Fruit fly (Drosophila melanogaster) whole organism, adult: Measurements from ENCODE around the gene Mcm2.
A peak's percentile ranks its signal among the peaks of the same experiment; 100 is the strongest.

ENCODE experiments used
- CG11617 ChIP-seq: fragments of 200-800 bp; sonication (Bioruptor generic); optimal IDR thresholded peaks from 2 replicates; lab custom pipeline; 2017; ENCODE audit warnings: mild to moderate bottlenecking, missing biosample characterization, missing genetic modification reagents, missing genetic modification characterization
- CG12768 ChIP-seq: fragments of 200-800 bp; sonication (Bioruptor generic); optimal IDR thresholded peaks from 2 replicates; lab custom pipeline; 2017; ENCODE audit warnings: missing biosample characterization, missing genetic modification characterization, mild to moderate bottlenecking, moderate library complexity, missing genetic modification reagents
- CG14711 ChIP-seq: fragments of 200-800 bp; sonication (Bioruptor generic); optimal IDR thresholded peaks from 2 replicates; lab custom pipeline; 2018; ENCODE audit warnings: missing biosample characterization, mild to moderate bottlenecking, missing genetic modification characterization, moderate library complexity
- CG1620 ChIP-seq: fragments of 200-800 bp; sonication (Bioruptor generic); optimal IDR thresholded peaks from 2 replicates; lab custom pipeline; 2016; ENCODE audit warnings: missing biosample characterization, missing genetic modification characterization
- CG33017 ChIP-seq: fragments of 200-800 bp; sonication (Bioruptor generic); optimal IDR thresholded peaks from 2 replicates; lab custom pipeline; 2018; ENCODE audit warnings: missing biosample characterization, mild to moderate bottlenecking, missing genetic modification characterization, moderate library complexity
- CG5204 ChIP-seq: fragments of 200-800 bp; sonication (Bioruptor generic); optimal IDR thresholded peaks from 2 replicates; lab custom pipeline; 2016; ENCODE audit warnings: missing biosample characterization, missing genetic modification characterization
- CG7045 ChIP-seq: fragments of 200-800 bp; sonication (Bioruptor generic); optimal IDR thresholded peaks from 2 replicates; lab custom pipeline; 2017; ENCODE audit warnings: missing biosample characterization, mild to moderate bottlenecking, missing genetic modification characterization
- CG7101 ChIP-seq: fragments of 200-800 bp; sonication (Bioruptor generic); optimal IDR thresholded peaks from 2 replicates; lab custom pipeline; 2018; ENCODE audit warnings: missing biosample characterization, mild to moderate bottlenecking, missing genetic modification characterization, moderate library complexity
- Clk ChIP-seq: fragments of 200-800 bp; sonication (Bioruptor generic); optimal IDR thresholded peaks from 2 replicates; lab custom pipeline; 2017; ENCODE audit warnings: missing biosample characterization, missing genetic modification characterization
- Crg-1 ChIP-seq: fragments of 200-800 bp; sonication (Bioruptor generic); optimal IDR thresholded peaks from 2 replicates; lab custom pipeline; 2016; ENCODE audit warnings: missing biosample characterization, missing genetic modification characterization
- Hr96 ChIP-seq: fragments of 200-800 bp; sonication (Bioruptor generic); optimal IDR thresholded peaks from 2 replicates; lab custom pipeline; 2016; ENCODE audit warnings: missing biosample characterization, missing genetic modification characterization
- Mnt ChIP-seq: fragments of 200-800 bp; sonication (Bioruptor generic); optimal IDR thresholded peaks from 2 replicates; lab custom pipeline; 2016; ENCODE audit warnings: missing biosample characterization, mild to moderate bottlenecking, missing genetic modification characterization
- bab1 ChIP-seq: fragments of 200-800 bp; sonication (Bioruptor generic); optimal IDR thresholded peaks from 3 replicates; lab custom pipeline; 2019; ENCODE audit warnings: missing biosample characterization, mild to moderate bottlenecking, missing genetic modification characterization, moderate library complexity
- cic ChIP-seq: fragments of 200-800 bp; sonication (Bioruptor generic); optimal IDR thresholded peaks from 2 replicates; lab custom pipeline; 2017; ENCODE audit warnings: missing biosample characterization, mild to moderate bottlenecking, missing genetic modification characterization, moderate library complexity
- cnc ChIP-seq, 2 experiments: fragments of >200 bp; optimal IDR thresholded peaks; 2 replicates each; lab custom pipeline; 2017
- kay ChIP-seq: fragments of 200-800 bp; sonication (Bioruptor generic); peaks from one replicate; lab custom pipeline; 2016; ENCODE audit warnings: missing biosample characterization, missing genetic modification characterization, borderline replicate concordance
- ovo ChIP-seq: fragments of 200-800 bp; sonication (Bioruptor generic); optimal IDR thresholded peaks from 2 replicates; lab custom pipeline; 2016; ENCODE audit warnings: missing biosample characterization, missing genetic modification characterization
- pad ChIP-seq: fragments of 200-800 bp; sonication (Bioruptor generic); optimal IDR thresholded peaks from 3 replicates; lab custom pipeline; 2017; ENCODE audit warnings: missing biosample characterization, missing genetic modification characterization, mild to moderate bottlenecking, moderate library complexity, missing genetic modification reagents
- tj ChIP-seq: fragments of 200-800 bp; sonication (Bioruptor generic); optimal IDR thresholded peaks from 3 replicates; lab custom pipeline; 2017; ENCODE audit warnings: missing biosample characterization, mild to moderate bottlenecking, missing genetic modification characterization, moderate library complexity
- toe ChIP-seq: fragments of 200-800 bp; sonication (Bioruptor generic); optimal IDR thresholded peaks from 2 replicates; lab custom pipeline; 2016; ENCODE audit warnings: missing biosample characterization, missing genetic modification characterization

The Mcm2 gene

DNA sequence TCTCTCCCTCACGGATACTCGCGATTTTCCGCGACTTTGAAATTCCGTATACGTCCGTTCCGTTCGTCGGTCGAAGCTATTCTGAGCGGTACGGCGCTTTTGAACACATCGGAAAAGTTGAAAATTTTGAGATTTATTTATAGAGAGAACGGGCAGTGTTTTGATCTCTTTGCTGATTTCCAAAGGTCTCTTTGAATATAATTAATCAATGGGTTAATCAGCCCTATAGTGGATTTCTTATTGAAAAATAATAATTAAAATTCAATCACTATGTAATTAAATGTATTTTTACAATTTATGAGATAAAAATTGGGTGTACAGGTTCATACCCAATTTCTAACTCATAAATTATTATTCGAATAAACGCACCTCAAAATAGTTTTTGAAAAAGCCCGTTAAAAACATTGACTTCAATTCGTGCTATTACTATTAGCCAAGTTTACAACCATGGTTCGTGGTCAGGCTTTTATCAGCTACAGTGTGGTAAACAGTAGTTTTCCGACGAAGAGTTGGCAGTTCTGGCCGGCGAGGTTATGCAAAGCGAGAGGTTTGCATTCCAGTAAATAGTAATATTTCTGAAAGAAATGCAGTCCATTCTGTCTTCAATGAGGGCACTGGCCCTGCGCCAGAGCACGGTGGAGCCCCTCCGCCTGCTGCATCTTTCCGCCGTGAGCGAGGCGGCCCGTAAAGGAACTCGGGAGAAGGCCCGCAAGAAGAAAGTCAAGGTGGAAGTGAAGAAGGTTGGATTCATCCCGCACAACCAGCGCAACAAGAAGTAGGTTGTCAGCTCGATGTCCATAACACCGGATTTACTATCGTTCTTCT, 36.4 kb downstream of the Mcm2 start, which contains the start of the genes CG9626 and mRpL1:
Gene CG9626, minus strand, starts transcription at position 51 of the 825 bp plus-strand sequence.
Gene mRpL1, plus strand, starts transcription at position 513 of the 825 bp plus-strand sequence.
- TF ChIP-seq CG12768 (GFP tag; lab: Kevin White, UChicago) (no peak), CG11617 (GFP tag; lab: Kevin White, UChicago) (peak; percentile 0), cic (no peak), Mnt (GFP tag; lab: Kevin White, UChicago) (peak; percentile 50), cnc (optimal IDR thresholded peaks at IDR 0.05; lab: Kevin White, UChicago) (no peak), CG5204 (GFP tag; lab: Kevin White, UChicago) (no peak), CG14711 (tag; lab: Kevin White, UChicago) (no peak), CG7101 (peak; percentile 8), CG33017 (tag; lab: Kevin White, UChicago) (no peak), bab1 (GFP tag; lab: Kevin White, UChicago) (peak; percentile 34), kay (GFP tag; lab: Kevin White, UChicago) (peak; percentile 73), Crg-1 (GFP tag; lab: Kevin White, UChicago) (no peak), CG7045 (GFP tag; lab: Kevin White, UChicago) (no peak), ovo (GFP tag; lab: Kevin White, UChicago) (no peak), pad (GFP tag; lab: Kevin White, UChicago) (peak; percentile 19), Hr96 (no peak), Clk (GFP tag; lab: Kevin White, UChicago) (no peak), CG1620 (GFP tag; lab: Kevin White, UChicago) (no peak), tj (GFP tag; lab: Kevin White, UChicago) (no peak), toe (GFP tag; lab: Kevin White, UChicago) (no peak)

DNA sequence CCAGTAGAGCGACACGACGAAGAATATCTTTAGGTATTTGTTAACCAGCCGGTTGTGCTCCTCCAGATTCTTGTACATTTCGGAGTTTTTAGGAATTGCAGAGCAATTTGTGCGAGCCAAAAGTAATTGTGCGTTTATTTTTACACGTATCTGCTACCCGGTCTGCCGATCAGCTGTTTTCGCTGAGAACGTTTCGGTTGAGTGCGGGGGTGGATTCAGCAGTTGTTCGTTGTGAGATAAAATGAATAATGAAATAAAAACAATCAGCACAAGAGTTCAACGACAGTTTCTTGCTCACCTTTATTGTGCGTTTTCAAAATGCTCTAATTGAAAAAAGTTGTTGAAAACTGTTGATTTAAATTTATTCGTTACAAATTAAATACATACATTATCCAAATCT, 39.1 kb downstream of the Mcm2 start, which contains the start of gene nac:
Gene nac, minus strand, starts transcription at position 176 of the 400 bp plus-strand sequence.
- TF ChIP-seq kay (GFP tag; lab: Kevin White, UChicago), result no peak
- no peak for TF ChIP-seq Hr96
- no peak for TF ChIP-seq ovo (GFP tag; lab: Kevin White, UChicago)
- no peak for TF ChIP-seq CG33017 (tag; lab: Kevin White, UChicago)
- TF ChIP-seq CG5204 (GFP tag; lab: Kevin White, UChicago), result no peak
- TF ChIP-seq cic, result no peak
- no peak for TF ChIP-seq Clk (GFP tag; lab: Kevin White, UChicago)
- no peak for TF ChIP-seq CG7101
- TF ChIP-seq pad (GFP tag; lab: Kevin White, UChicago), result peak; percentile 7
- no peak for TF ChIP-seq CG14711 (tag; lab: Kevin White, UChicago)
- no peak for TF ChIP-seq CG11617 (GFP tag; lab: Kevin White, UChicago)
- TF ChIP-seq bab1 (GFP tag; lab: Kevin White, UChicago), result peak; percentile 64
- no peak for TF ChIP-seq tj (GFP tag; lab: Kevin White, UChicago)
- TF ChIP-seq Mnt (GFP tag; lab: Kevin White, UChicago), result peak; percentile 6
- TF ChIP-seq toe (GFP tag; lab: Kevin White, UChicago), result no peak
- no peak for TF ChIP-seq cnc (optimal IDR thresholded peaks at IDR 0.05; lab: Kevin White, UChicago)
- TF ChIP-seq CG1620 (GFP tag; lab: Kevin White, UChicago), result no peak
- TF ChIP-seq Crg-1 (GFP tag; lab: Kevin White, UChicago), result no peak
- TF ChIP-seq CG12768 (GFP tag; lab: Kevin White, UChicago), result peak; percentile 8
- TF ChIP-seq CG7045 (GFP tag; lab: Kevin White, UChicago), result no peak

- TF ChIP-seq cnc (optimal IDR thresholded peaks at IDR 0.05; lab: Kevin White, UChicago) (no peak), CG7045 (GFP tag; lab: Kevin White, UChicago) (no peak), CG1620 (GFP tag; lab: Kevin White, UChicago) (peak; percentile 76), CG7101 (peak; percentile 64), Mnt (GFP tag; lab: Kevin White, UChicago) (peak; percentile 66), Crg-1 (GFP tag; lab: Kevin White, UChicago) (peak; percentile 74), CG14711 (tag; lab: Kevin White, UChicago) (peak; percentile 1), CG12768 (GFP tag; lab: Kevin White, UChicago) (peak; percentile 34), pad (GFP tag; lab: Kevin White, UChicago) (no peak), toe (GFP tag; lab: Kevin White, UChicago) (peak; percentile 64), cic (peak; percentile 64), kay (GFP tag; lab: Kevin White, UChicago) (no peak), tj (GFP tag; lab: Kevin White, UChicago) (no peak), bab1 (GFP tag; lab: Kevin White, UChicago) (peak; percentile 53), CG11617 (GFP tag; lab: Kevin White, UChicago) (peak; percentile 11), CG5204 (GFP tag; lab: Kevin White, UChicago) (no peak), Hr96 (no peak), CG33017 (tag; lab: Kevin White, UChicago) (peak; percentile 29), Clk (GFP tag; lab: Kevin White, UChicago) (peak; percentile 41), ovo (GFP tag; lab: Kevin White, UChicago) (peak; percentile 21)
Measured at dm6 chr3R:8305110-8305509, 40.3 kb downstream of the Mcm2 start, which contains the start of gene Sgt1. Sgt1 (minus strand) TSS chr3R:8305274.

dm6 chr3R:8306188-8306926, 41.6 kb downstream of the Mcm2 start:
- TF ChIP-seq pad (GFP tag; lab: Kevin White, UChicago) (peak; percentile 99), CG12768 (GFP tag; lab: Kevin White, UChicago) (peak; percentile 2), CG14711 (tag; lab: Kevin White, UChicago) (no peak)
